Fruit fly (Drosophila melanogaster): ENCODE data around the gene Wwox.
A peak's percentile ranks its signal among the peaks of the same experiment; 100 is the strongest.

DNA sequence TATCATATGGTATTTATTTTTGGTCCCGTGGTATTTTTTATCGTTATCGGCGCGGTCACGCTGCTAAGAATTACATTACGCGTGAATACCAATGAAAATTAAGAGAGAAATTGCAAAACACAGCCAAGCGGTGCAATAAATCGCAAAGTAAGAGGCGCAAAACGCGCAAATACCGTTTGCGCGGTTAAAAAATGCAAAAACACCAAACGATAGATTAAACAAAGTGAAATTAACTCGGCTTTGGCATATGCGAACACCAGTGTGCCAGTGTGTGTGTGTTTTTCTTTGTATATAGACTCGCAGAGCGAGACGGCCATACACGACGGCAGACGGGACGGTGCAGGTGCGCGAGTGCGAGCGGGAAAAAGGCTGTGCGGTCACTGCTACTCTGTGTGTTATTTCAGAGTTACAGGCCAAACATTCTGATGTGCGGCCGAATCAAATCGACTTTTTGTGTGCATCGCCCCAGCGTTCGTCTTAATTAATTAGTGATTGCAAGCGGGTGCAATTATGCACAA, 26.7 kb upstream of the Wwox start, which contains the start of gene Cka:
- no peak for TF ChIP-seq Dll (optimal IDR thresholded peaks at IDR 0.05)
- TF ChIP-seq EcR (GFP tag; optimal IDR thresholded peaks at IDR 0.05), result no peak
- no peak for TF ChIP-seq psq (optimal IDR thresholded peaks at IDR 0.05)
- TF ChIP-seq CG8478 (optimal IDR thresholded peaks at IDR 0.05), result peak; percentile 77
